Worm (Caenorhabditis elegans): ENCODE results near the gene mrp-6.

Gene mrp-6

ce11 chrX:4145051-4145826 lies 41.3 kb downstream of the mrp-6 start:
- TF ChIP-seq nfya-1 (tag; optimal IDR thresholded peaks at IDR 0.05; ENCODE audit: insufficient read depth) (peak; percentile 57), nhr-43 (tag; optimal IDR thresholded peaks at IDR 0.05; ENCODE audit: poor library complexity, severe bottlenecking) (peak; percentile 64), lin-39 (tag; optimal IDR thresholded peaks at IDR 0.05) (peak; percentile 84), elt-2 (tag; optimal IDR thresholded peaks at IDR 0.05) (peak; percentile 86), daf-12 (tag; optimal IDR thresholded peaks at IDR 0.05) (no peak), fkh-10 (GFP tag; optimal IDR thresholded peaks at IDR 0.05) (peak; percentile 29), pha-4 (tag; optimal IDR thresholded peaks at IDR 0.05) (peak; percentile 68), skn-1 (tag; optimal IDR thresholded peaks at IDR 0.05) (peak; percentile 82), aly-2 (tag; optimal IDR thresholded peaks at IDR 0.05) (no peak), nhr-25 (tag; optimal IDR thresholded peaks at IDR 0.05) (peak; percentile 50), nhr-23 (tag; optimal IDR thresholded peaks at IDR 0.05) (peak; percentile 73), eor-1 (tag; optimal IDR thresholded peaks at IDR 0.05) (no peak), tbx-2 (tag; optimal IDR thresholded peaks at IDR 0.05) (peak; percentile 36), elt-3 (tag; optimal IDR thresholded peaks at IDR 0.05) (peak in 1 of 3 experiments; percentile 13), ama-1 (optimal IDR thresholded peaks at IDR 0.05) (peak; percentile 86), ceh-82 (tag; optimal IDR thresholded peaks at IDR 0.05) (peak; percentile 8), nhr-28 (tag; optimal IDR thresholded peaks at IDR 0.05) (no peak), unc-62 (GFP tag; optimal IDR thresholded peaks at IDR 0.05) (peak; percentile 54), elt-1 (tag; optimal IDR thresholded peaks at IDR 0.05) (no peak), ceh-9 (tag; optimal IDR thresholded peaks at IDR 0.05) (no peak), fos-1 (tag; optimal IDR thresholded peaks at IDR 0.05) (peak; percentile 71), ztf-11 (tag; optimal IDR thresholded peaks at IDR 0.05) (no peak), nhr-67 (tag; optimal IDR thresholded peaks at IDR 0.05) (no peak), zag-1 (tag; optimal IDR thresholded peaks at IDR 0.05) (no peak), ceh-16 (tag; optimal IDR thresholded peaks at IDR 0.05) (no peak), jun-1 (tag; optimal IDR thresholded peaks at IDR 0.05) (peak; percentile 14), hmg-11 (tag; optimal IDR thresholded peaks at IDR 0.05) (peak; percentile 50), nhr-77 (tag; optimal IDR thresholded peaks at IDR 0.05) (no peak), fkh-2 (tag; optimal IDR thresholded peaks at IDR 0.05) (no peak), R02D3.7 (tag; optimal IDR thresholded peaks at IDR 0.05) (no peak), ceh-28 (tag; optimal IDR thresholded peaks at IDR 0.05) (peak; percentile 68), nhr-11 (tag; optimal IDR thresholded peaks at IDR 0.05) (peak; percentile 61), mdl-1 (tag; optimal IDR thresholded peaks at IDR 0.05) (peak; percentile 88), ZK546.5 (tag; optimal IDR thresholded peaks at IDR 0.05) (no peak), nhr-12 (tag; optimal IDR thresholded peaks at IDR 0.05) (no peak), nhr-237 (tag; optimal IDR thresholded peaks at IDR 0.05) (no peak), pqm-1 (tag; optimal IDR thresholded peaks at IDR 0.05) (peak; percentile 27), snpc-4 (tag; optimal IDR thresholded peaks at IDR 0.05) (no peak), ztf-4 (tag; optimal IDR thresholded peaks at IDR 0.05) (no peak), unc-39 (tag; optimal IDR thresholded peaks at IDR 0.05) (no peak), sea-2 (GFP tag; optimal IDR thresholded peaks at IDR 0.05) (peak; percentile 89), egl-5 (tag; optimal IDR thresholded peaks at IDR 0.05) (peak; percentile 24)

ce11 chrX:4144136-4144781 lies 42.3 kb downstream of the mrp-6 start:
- TF ChIP-seq fkh-2 (tag; optimal IDR thresholded peaks at IDR 0.05) (no peak), ceh-16 (tag; optimal IDR thresholded peaks at IDR 0.05) (no peak), jun-1 (tag; optimal IDR thresholded peaks at IDR 0.05) (peak; percentile 53), nhr-43 (tag; optimal IDR thresholded peaks at IDR 0.05; ENCODE audit: poor library complexity, severe bottlenecking) (peak; percentile 25), pqm-1 (tag; optimal IDR thresholded peaks at IDR 0.05) (peak; percentile 65), nhr-23 (tag; optimal IDR thresholded peaks at IDR 0.05) (peak; percentile 13), nfya-1 (tag; optimal IDR thresholded peaks at IDR 0.05; ENCODE audit: insufficient read depth) (peak; percentile 43), elt-2 (tag; optimal IDR thresholded peaks at IDR 0.05) (peak; percentile 79), nhr-76 (tag; optimal IDR thresholded peaks at IDR 0.05) (no peak), ama-1 (optimal IDR thresholded peaks at IDR 0.05) (peak; percentile 89), nhr-67 (tag; optimal IDR thresholded peaks at IDR 0.05) (no peak), nhr-25 (tag; optimal IDR thresholded peaks at IDR 0.05) (peak; percentile 87)

Measured in whole organism, L3 larva.